Fruit fly (Drosophila melanogaster): ENCODE data around the gene CG18417.

CG18417 gene

DNA sequence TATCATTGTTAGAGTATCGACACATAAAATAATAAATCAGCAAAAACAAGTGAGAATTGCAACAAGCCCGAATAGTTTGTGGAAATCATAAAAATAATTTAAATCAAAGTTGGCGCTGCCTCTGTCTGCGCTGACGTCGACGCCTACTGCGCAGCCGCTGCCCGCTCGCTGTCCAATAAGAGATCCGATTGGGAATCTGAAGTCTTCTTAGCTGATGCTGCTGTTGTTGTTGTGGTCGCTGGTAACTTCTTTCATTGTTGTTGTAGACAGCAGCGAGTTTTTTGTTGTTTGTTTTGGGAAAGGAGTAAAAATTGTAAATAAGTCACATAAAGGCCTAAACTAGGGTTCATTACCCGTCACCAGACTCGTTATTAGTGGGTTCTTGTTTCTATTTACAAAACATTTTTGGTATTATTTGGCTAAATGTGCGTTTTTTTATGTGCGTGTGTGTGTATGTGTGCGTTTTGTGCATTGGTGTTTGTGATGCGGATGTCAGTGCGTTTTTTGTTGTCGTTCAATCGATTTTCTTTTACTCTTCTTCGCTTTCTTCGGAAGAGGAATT lies 35.1 kb upstream of the CG18417 start:
- TF ChIP-seq D1 (tag; optimal IDR thresholded peaks at IDR 0.05) (no peak), CG15710 (tag; optimal IDR thresholded peaks at IDR 0.05) (no peak), rn (GFP tag; IDR thresholded peaks at IDR 0.05) (no peak), CG4496 (GFP tag; IDR thresholded peaks at IDR 0.05) (no peak)

DNA sequence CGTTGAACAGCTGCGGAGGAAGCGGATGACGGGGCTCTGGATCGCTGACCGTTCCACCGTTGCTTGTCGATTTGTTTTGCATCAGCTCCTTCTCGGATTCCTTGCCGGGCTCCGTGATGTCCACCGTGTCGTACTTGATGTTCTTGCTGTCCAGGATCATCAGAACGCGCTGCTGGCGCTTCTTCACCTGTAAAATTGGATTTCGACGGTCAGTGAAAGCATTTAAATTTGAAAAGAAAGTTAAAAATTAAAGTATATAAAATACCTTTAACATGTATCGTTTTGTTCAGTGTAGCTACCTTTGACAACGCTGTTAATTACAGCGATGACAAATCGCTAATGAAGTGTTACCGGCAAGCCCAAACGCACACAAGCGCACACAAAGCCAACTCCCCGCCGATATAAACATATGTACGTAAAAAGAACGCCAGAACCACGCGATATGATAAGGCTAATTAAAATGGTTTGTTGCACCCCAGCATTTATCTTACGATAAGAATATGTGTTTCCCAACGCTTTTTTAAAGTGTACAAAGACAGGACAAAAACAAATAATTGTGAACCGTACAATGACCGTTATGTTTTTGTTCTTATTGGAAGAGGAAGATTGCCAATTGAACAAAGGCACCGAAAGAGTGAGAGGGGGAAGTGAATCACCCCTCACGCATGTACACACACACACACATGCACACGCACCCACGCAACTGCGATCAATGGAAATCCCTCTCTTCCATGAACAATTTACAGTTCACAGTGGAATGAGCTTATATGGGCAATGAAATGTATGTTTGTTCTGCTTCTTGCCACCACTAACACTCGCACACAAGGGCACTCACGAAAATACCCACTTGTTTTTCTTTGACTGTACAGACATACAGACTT lies 31.8 kb upstream of the CG18417 start:
- TF ChIP-seq CG8301 (tag; optimal IDR thresholded peaks at IDR 0.05) (peak; percentile 33), CG10348 (GFP tag; IDR thresholded peaks at IDR 0.05) (no peak), CG12605 (GFP tag; IDR thresholded peaks at IDR 0.05) (no peak), CG13204 (GFP tag; optimal IDR thresholded peaks at IDR 0.05) (no peak), CG32121 (GFP tag; IDR thresholded peaks at IDR 0.05) (peak; percentile 43; the same call in 1 of the 2 replicates), CG15710 (tag; optimal IDR thresholded peaks at IDR 0.05) (no peak), CG17806 (tag; optimal IDR thresholded peaks at IDR 0.05) (no peak), rn (GFP tag; IDR thresholded peaks at IDR 0.05) (no peak), Snoo (tag; optimal IDR thresholded peaks at IDR 0.05) (peak; percentile 16), CG34367 (tag; optimal IDR thresholded peaks at IDR 0.05) (no peak), CG14655 (GFP tag; optimal IDR thresholded peaks at IDR 0.05) (no peak), Pif1B (GFP tag; optimal IDR thresholded peaks at IDR 0.05) (peak; percentile 18), fd96Ca (GFP tag; IDR thresholded peaks at IDR 0.05) (no peak), D1 (tag; optimal IDR thresholded peaks at IDR 0.05) (no peak), Ets98B (GFP tag; IDR thresholded peaks at IDR 0.05) (no peak), CG8159 (tag; optimal IDR thresholded peaks at IDR 0.05) (peak; percentile 41), gl (tag; optimal IDR thresholded peaks at IDR 0.05) (no peak), CG9948 (tag; optimal IDR thresholded peaks at IDR 0.05) (no peak), EcR (GFP tag; optimal IDR thresholded peaks at IDR 0.05) (peak; percentile 93), Pif1A (GFP tag; optimal IDR thresholded peaks at IDR 0.05) (peak; percentile 18), CG4496 (GFP tag; IDR thresholded peaks at IDR 0.05) (peak; percentile 60; the same call in 2 of the 3 replicates)

DNA sequence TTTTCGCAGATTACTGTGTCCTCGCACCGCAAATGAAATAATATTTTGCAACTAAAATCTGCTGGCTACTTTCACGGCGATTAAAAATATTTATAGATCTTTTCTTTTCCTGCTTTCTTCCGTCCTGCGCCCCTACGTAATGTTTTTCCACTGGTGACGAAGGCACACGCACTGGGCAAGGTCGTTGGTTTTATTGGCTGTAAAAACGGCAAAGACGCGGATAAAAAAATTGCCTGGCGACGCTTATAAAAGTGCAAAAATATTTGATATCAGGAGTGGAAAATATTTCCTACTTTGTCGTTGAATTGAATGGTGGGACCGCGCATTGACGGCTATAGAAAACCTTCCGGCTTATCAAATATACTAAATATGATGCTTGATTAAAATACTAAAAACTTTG lies 30.9 kb upstream of the CG18417 start, which contains the start of gene Sh3beta:
Gene Sh3beta (minus strand): TSS at position 327 of the 400 bp plus-strand sequence.
- no peak for TF ChIP-seq CG12605 (GFP tag; IDR thresholded peaks at IDR 0.05)
- TF ChIP-seq CG4496 (GFP tag; IDR thresholded peaks at IDR 0.05), result no peak
- TF ChIP-seq gl (tag; optimal IDR thresholded peaks at IDR 0.05), result no peak
- no peak for TF ChIP-seq CG34367 (tag; optimal IDR thresholded peaks at IDR 0.05)
- no peak for TF ChIP-seq CG9948 (tag; optimal IDR thresholded peaks at IDR 0.05)
- no peak for TF ChIP-seq Pif1A (GFP tag; optimal IDR thresholded peaks at IDR 0.05)
- TF ChIP-seq CG8301 (tag; optimal IDR thresholded peaks at IDR 0.05), result no peak
- TF ChIP-seq Snoo (tag; optimal IDR thresholded peaks at IDR 0.05), result no peak
- no peak for TF ChIP-seq CG8159 (tag; optimal IDR thresholded peaks at IDR 0.05)
- no peak for TF ChIP-seq D1 (tag; optimal IDR thresholded peaks at IDR 0.05)
- no peak for TF ChIP-seq EcR (GFP tag; optimal IDR thresholded peaks at IDR 0.05)

DNA sequence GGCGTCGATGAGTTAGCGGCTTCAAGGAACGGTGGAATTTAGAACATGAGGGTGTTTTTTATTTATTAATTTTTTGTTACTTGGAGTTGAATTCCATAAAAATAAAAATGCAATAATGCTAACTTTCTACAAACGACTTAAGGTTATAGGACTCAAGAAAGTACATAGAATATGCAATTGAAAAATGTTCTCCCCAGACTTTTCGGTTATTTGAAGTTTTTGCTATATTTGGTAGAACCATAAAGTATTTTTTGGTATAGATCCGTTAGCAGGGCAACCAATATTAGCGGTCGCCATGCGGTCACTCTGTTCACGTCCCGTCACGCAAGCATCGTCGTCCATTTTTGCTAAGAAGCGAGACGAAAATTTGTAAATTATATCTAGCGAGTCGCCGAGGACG lies 30.3 kb upstream of the CG18417 start, which contains the start of gene akirin:
Gene akirin (plus strand): TSS at position 301 of the 400 bp plus-strand sequence.
- no peak for TF ChIP-seq CG8159 (tag; optimal IDR thresholded peaks at IDR 0.05)
- no peak for TF ChIP-seq CG10348 (GFP tag; IDR thresholded peaks at IDR 0.05)
- no peak for TF ChIP-seq Snoo (tag; optimal IDR thresholded peaks at IDR 0.05)
- no peak for TF ChIP-seq CG13204 (GFP tag; optimal IDR thresholded peaks at IDR 0.05)
- no peak for TF ChIP-seq CG12605 (GFP tag; IDR thresholded peaks at IDR 0.05)
- no peak for TF ChIP-seq Ets98B (GFP tag; IDR thresholded peaks at IDR 0.05)
- no peak for TF ChIP-seq gl (tag; optimal IDR thresholded peaks at IDR 0.05)
- TF ChIP-seq fd96Ca (GFP tag; IDR thresholded peaks at IDR 0.05), result no peak
- TF ChIP-seq CG17806 (tag; optimal IDR thresholded peaks at IDR 0.05), result no peak
- no peak for TF ChIP-seq CG14655 (GFP tag; optimal IDR thresholded peaks at IDR 0.05)
- TF ChIP-seq CG8301 (tag; optimal IDR thresholded peaks at IDR 0.05), result no peak
- no peak for TF ChIP-seq CG34367 (tag; optimal IDR thresholded peaks at IDR 0.05)
- no peak for TF ChIP-seq rn (GFP tag; IDR thresholded peaks at IDR 0.05)
- TF ChIP-seq CG32121 (GFP tag; IDR thresholded peaks at IDR 0.05), result no peak
- TF ChIP-seq Pif1A (GFP tag; optimal IDR thresholded peaks at IDR 0.05), result no peak
- no peak for TF ChIP-seq CG9948 (tag; optimal IDR thresholded peaks at IDR 0.05)
- no peak for TF ChIP-seq Pif1B (GFP tag; optimal IDR thresholded peaks at IDR 0.05)
- TF ChIP-seq EcR (GFP tag; optimal IDR thresholded peaks at IDR 0.05), result no peak
- TF ChIP-seq CG4496 (GFP tag; IDR thresholded peaks at IDR 0.05), result no peak
- TF ChIP-seq CG15710 (tag; optimal IDR thresholded peaks at IDR 0.05), result no peak

DNA sequence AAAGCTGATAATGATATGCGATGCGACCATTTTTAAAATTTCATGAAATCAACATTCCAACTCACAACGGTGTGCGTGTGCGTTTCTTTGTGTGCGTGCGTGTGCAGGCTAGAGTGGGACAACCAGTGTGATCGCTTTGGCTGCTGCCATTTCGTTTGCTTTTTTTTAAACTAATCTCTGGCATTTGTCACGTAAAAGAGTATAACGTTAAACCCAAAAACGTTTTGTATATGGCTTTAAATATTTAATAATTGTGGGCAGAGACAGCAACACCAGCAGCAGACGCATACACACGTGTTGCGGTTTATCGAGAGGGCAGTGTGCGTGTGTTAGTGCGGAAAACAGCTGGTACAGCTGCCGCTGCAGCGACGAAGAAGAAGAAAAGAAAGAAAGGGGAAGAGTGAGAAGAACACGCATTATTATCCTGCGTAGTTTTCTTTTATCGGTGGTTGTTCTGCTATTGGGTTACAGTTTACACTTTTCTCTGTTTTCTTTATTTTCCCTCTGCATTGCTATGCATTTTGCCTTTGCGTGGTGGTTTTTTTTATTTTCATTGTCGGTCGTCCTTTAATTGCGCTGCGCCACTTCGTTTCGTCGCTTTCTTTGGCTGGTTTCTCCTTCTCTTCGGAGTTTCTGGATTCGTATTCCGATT lies 29.5 kb upstream of the CG18417 start:
- peak; percentile 33 for TF ChIP-seq EcR (GFP tag; optimal IDR thresholded peaks at IDR 0.05)
- peak; percentile 1 for TF ChIP-seq Pif1A (GFP tag; optimal IDR thresholded peaks at IDR 0.05)
- no peak for TF ChIP-seq Ets98B (GFP tag; IDR thresholded peaks at IDR 0.05)
- TF ChIP-seq Pif1B (GFP tag; optimal IDR thresholded peaks at IDR 0.05), result peak; percentile 21
